Worm (Caenorhabditis elegans): ENCODE data around the gene tph-1.

tph-1 gene

DNA sequence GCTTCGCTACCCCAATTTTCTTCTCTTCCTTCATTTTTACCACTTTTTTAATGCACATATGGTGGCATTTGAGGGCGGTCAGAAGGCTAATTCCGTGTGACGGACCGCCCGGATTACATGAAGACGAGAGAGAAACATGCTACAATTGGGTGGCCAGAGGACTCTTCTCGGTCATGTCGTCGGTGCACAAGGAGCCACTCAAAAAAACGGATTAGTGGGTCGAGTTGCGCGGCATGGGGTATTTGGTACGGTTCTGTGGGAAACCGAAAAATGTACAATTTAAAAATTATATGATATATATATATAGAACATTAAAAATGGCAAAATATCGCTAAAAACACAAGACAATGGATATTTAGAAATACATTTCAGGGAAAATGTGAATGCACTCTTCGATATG lies 21.7 kb downstream of the tph-1 start:
- TF ChIP-seq him-1 (tag; optimal IDR thresholded peaks at IDR 0.05): no peak
- TF ChIP-seq W03F9.2 (tag; optimal IDR thresholded peaks at IDR 0.05): no peak
- no peak for TF ChIP-seq dao-5 (tag; optimal IDR thresholded peaks at IDR 0.05)

DNA sequence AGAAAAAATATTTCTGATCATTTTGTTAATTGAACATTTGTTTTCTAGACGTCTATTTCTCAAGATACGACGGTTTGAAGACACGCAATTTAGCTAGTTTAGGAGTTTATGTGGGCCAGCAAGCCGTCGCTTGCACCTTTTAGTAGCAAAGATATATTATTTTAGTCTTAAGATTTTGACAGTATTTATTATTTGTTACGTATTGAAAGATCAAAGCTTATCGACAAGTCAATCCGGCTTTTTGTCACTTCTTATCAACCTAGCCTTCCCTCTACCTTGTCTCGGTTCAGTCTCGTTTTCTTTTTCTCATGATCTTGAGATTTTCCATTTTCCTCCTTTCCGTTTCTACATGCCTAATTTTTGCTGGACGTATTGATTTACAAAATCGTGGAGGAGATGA lies 25.0 kb downstream of the tph-1 start, which contains the start of gene F35D2.2:
Gene F35D2.2, plus strand, starts transcription at position 301 of the 400 bp plus-strand sequence.
- TF ChIP-seq dao-5 (tag; optimal IDR thresholded peaks at IDR 0.05) (no peak), W03F9.2 (tag; optimal IDR thresholded peaks at IDR 0.05) (no peak), him-1 (tag; optimal IDR thresholded peaks at IDR 0.05) (no peak)

DNA sequence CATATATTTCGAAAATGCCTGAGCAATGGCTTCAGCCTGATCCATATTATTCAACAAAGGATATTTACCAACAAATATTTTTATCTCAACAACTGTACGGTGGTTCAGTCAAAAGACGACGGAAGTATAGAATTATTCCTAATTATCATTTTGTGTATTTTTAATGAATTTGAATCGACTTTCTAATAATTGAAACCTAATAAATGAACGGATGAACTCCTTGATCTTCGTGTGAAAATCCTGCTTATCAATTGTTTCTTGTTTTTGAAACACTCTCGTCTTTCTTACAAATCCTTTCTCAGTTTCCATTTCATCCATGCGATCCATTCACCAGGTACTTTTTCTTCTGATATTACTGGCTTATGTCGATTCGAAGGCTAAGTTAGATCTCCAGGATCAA lies 26.5 kb downstream of the tph-1 start, which contains the start of gene F35D2.1:
Gene F35D2.1, plus strand, starts transcription at position 301 of the 400 bp plus-strand sequence.
- no peak for TF ChIP-seq him-1 (tag; optimal IDR thresholded peaks at IDR 0.05)
- TF ChIP-seq dao-5 (tag; optimal IDR thresholded peaks at IDR 0.05): no peak
- no peak for TF ChIP-seq W03F9.2 (tag; optimal IDR thresholded peaks at IDR 0.05)

DNA sequence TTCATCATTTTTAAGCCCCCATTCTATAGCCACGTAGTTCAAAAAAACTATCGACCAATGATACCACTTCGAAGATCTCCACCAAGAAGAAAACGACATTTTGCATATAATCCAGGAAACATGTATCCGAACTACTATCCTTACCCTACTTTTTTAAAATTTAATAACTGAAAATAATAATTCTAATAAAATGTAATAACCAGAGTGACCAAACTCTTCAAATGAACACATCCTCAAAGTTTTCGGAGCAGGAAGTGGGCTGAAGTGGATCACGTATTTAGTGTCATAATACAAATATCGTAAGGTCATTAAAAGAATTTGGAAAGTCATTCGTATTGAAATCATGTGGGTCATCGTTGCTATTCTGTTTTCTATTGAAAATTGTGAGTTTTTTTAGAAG lies 28.3 kb downstream of the tph-1 start, which contains the start of gene F35D2.6:
Gene F35D2.6, plus strand, starts transcription at position 301 of the 400 bp plus-strand sequence.
- TF ChIP-seq him-1 (tag; optimal IDR thresholded peaks at IDR 0.05) (no peak), W03F9.2 (tag; optimal IDR thresholded peaks at IDR 0.05) (no peak), dao-5 (tag; optimal IDR thresholded peaks at IDR 0.05) (no peak)

DNA sequence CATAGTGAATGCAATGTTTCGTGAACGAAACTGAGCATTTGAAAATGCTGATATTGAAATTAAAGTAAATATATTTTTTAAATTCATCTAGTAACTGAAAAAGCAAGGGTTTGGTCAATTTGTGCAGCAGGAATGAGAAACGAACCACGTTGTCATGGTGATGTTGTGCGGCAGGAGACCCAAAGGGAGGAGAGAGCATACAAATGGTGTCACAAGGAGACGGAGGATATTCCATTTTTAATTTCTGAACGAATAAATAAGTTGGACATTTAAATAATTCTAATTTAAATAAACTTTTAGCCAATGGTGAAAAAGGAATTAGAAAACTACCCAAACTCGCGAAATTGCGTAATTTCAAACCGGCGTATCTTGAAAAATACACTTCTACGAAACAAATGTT lies 34.4 kb downstream of the tph-1 start, which contains the start of gene mks-3:
Gene mks-3, minus strand, starts transcription at position 101 of the 400 bp plus-strand sequence.
- TF ChIP-seq him-1 (tag; optimal IDR thresholded peaks at IDR 0.05) (no peak), dao-5 (tag; optimal IDR thresholded peaks at IDR 0.05) (no peak), W03F9.2 (tag; optimal IDR thresholded peaks at IDR 0.05) (no peak)

DNA sequence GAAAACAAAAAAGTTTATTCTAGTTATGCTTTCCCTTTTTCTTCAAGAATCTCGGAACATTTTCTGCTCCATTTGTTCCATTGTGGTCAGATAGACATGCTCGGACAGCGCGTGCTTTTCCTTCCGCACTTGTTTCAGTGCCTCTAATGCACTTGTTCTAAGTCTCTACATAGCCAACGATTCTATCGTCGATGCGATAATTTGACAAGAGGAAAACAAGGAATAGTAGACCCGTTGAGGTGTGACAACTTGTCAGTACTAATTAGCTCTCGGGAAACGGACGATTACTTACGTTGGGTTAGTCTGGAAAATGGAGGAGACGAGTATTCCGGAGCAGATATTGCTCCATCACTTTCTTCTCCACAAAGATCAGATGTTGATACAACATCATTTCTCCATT lies 39.2 kb downstream of the tph-1 start:
- TF ChIP-seq dao-5 (tag; optimal IDR thresholded peaks at IDR 0.05) (no peak), W03F9.2 (tag; optimal IDR thresholded peaks at IDR 0.05) (no peak), him-1 (tag; optimal IDR thresholded peaks at IDR 0.05) (no peak)

DNA sequence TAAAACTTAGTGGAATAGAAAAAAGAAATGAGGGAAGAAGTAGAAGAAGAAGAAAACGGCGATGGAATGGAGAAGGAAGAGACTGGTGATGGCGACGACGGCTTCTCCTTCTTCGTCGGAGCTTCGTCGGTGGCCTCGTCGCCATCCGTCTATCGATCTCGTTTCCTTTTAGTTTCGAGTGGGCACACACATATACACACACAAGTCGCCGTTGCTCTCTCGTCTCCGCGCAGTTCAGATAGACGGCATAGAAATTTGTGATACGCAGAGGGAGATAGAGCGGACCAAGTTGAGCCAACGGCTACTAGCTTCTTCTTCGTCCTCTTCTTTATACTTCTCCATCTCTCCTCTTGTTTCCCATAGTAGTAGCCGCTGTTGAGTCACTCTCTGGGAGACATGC lies 44.1 kb downstream of the tph-1 start:
- peak; percentile 21 for TF ChIP-seq him-1 (tag; optimal IDR thresholded peaks at IDR 0.05)
- no peak for TF ChIP-seq W03F9.2 (tag; optimal IDR thresholded peaks at IDR 0.05)

DNA sequence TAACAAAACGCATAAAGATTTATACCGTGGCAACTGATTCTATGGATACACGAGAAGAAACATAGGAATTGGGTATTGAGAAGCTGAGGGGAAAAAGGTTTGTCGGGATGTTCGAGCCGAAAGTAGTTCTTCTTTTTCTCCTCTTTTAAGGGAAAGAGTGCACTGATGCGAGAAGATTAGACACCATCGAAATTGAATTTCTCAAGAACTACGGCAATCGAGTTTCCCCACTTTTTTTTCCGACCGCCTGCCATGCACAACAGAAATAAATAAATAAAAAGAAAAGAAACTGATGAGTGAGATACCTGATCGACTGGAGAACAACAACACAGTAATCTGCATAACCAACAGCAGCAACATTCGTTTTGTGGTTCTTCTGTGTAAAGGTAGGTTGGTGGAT lies 45.1 kb downstream of the tph-1 start:
- TF ChIP-seq dao-5 (tag; optimal IDR thresholded peaks at IDR 0.05) (no peak), him-1 (tag; optimal IDR thresholded peaks at IDR 0.05) (no peak), W03F9.2 (tag; optimal IDR thresholded peaks at IDR 0.05) (no peak)

DNA sequence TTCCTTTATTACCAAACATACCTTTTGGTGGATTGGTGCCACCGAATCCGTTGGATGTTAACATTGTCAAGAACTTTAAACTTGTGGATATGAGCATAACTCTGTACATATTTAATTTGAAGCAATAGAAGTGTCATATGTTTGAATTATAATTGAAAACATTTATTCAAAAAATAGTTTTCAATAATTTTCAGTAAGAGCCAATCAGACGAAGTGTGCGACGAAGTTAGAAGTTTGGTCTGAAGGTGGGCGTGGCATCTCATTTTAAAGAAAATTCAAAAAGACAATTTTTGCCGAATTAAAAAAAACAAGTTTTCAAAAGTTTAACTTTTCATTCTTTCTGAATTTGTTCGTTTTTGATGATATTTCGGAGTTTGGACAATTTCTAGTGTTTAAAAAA lies 45.7 kb downstream of the tph-1 start, which contains the start of gene syd-1:
Gene syd-1, minus strand, starts transcription at position 101 of the 400 bp plus-strand sequence.
- TF ChIP-seq dao-5 (tag; optimal IDR thresholded peaks at IDR 0.05) (no peak), W03F9.2 (tag; optimal IDR thresholded peaks at IDR 0.05) (no peak), him-1 (tag; optimal IDR thresholded peaks at IDR 0.05) (no peak)

DNA sequence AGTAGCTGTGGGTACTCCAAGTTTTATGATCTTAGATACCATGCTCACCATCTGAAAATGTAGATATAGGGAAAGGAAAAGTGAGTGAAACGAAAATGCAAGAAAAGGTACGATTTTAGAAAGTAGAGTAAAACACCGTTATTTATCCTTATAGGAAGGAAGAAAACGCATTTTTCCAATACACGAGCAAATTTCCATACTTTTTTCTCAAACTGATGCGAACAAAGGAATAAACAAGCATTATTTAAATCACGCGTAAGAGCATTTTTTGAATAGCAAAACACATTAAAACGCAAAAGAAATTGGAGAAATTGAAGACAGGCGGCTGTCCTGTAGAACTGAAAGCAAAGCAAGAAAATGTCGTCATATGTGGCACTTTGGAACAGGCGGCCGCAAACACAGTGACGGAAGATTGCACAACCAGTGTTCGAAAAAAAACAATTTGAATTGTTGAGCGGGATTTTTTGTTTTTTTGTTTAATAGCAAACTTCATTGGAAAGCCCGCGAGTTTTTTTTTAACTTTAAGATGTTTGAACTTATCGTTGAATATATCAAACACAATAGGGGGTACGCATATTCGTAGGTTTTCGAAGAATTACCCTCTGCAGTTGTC lies 49.7 kb downstream of the tph-1 start, which contains the start of gene pgam-5:
Gene pgam-5, minus strand, starts transcription at position 51 of the 613 bp plus-strand sequence.
- no peak for TF ChIP-seq him-1 (tag; optimal IDR thresholded peaks at IDR 0.05)
- no peak for TF ChIP-seq dao-5 (tag; optimal IDR thresholded peaks at IDR 0.05)
- no peak for TF ChIP-seq W03F9.2 (tag; optimal IDR thresholded peaks at IDR 0.05)

DNA sequence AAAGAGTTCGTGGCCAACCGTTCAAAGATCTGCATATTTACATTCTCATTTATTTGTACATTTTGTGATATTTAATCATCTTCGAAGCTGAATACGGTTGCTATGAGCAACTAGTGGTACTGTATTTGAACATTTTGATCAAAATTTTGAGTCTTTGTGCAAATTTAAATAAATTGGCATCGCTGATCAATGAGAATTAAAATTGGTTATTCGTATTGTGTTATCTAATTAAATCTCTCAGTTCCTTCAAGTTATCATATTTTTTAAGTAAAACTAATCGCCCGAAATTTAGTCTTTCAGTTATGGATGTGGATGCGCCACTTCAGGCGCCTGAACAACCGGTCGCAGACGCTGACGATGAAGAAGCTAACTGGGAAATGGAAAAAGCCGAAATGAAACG lies 50.2 kb downstream of the tph-1 start, which contains the start of gene npp-21:
Gene npp-21, plus strand, starts transcription at position 301 of the 400 bp plus-strand sequence.
- TF ChIP-seq him-1 (tag; optimal IDR thresholded peaks at IDR 0.05) (no peak), W03F9.2 (tag; optimal IDR thresholded peaks at IDR 0.05) (no peak), dao-5 (tag; optimal IDR thresholded peaks at IDR 0.05) (no peak)

All from whole organism, L4/young adult.